Worm (Caenorhabditis elegans) whole organism, L1 larva: ENCODE data around the gene K07C5.9.

ENCODE experiments used
- F16B12.6 ChIP-seq: fragments of 150-350 bp; optimal IDR thresholded peaks from 2 replicates; lab custom pipeline; 2014; ENCODE audit warnings: missing biosample characterization, missing genetic modification characterization
- aha-1 ChIP-seq: fragments of 150-350 bp; optimal IDR thresholded peaks from 2 replicates; lab custom pipeline; 2014; ENCODE audit warnings: missing biosample characterization, missing genetic modification characterization
- aly-2 ChIP-seq: fragments of 150-350 bp; optimal IDR thresholded peaks from 2 replicates; lab custom pipeline; 2014; ENCODE audit warnings: missing biosample characterization, missing genetic modification characterization
- blmp-1 ChIP-seq: fragments of 150-350 bp; optimal IDR thresholded peaks from 2 replicates; lab custom pipeline; 2014; ENCODE audit warnings: missing biosample characterization, missing genetic modification characterization
- ceh-63 ChIP-seq: fragments of 200-800 bp; sonication (Bioruptor generic); optimal IDR thresholded peaks from 2 replicates; lab custom pipeline; 2018; ENCODE audit warnings: mild to moderate bottlenecking, missing genetic modification characterization, missing compliant biosample characterization
- ceh-8 ChIP-seq: fragments of 200-800 bp; sonication (Bioruptor generic); optimal IDR thresholded peaks from 2 replicates; lab custom pipeline; 2018; ENCODE audit warnings: mild to moderate bottlenecking, missing genetic modification characterization, moderate library complexity, missing compliant biosample characterization
- ceh-82 ChIP-seq, 3 experiments: fragments of 150-350 bp in 1 of 3; sonication (generic microtip) in 2 of 3; optimal IDR thresholded peaks; 2 replicates each; lab custom pipeline; 2014 to 2017; ENCODE audit warnings: missing biosample characterization in 3 of 3, missing genetic modification characterization in 3 of 3
- ceh-88 ChIP-seq: fragments of 200-800 bp; sonication (Bioruptor generic); IDR thresholded peaks from 2 replicates; pipeline ENCODE4 v1.3.6; 2022; ENCODE audit warnings: missing genetic modification characterization, missing compliant biosample characterization
- ceh-90 ChIP-seq: sonication (generic microtip); optimal IDR thresholded peaks from 2 replicates; lab custom pipeline; 2016; ENCODE audit warnings: missing genetic modification characterization, missing compliant biosample characterization
- ces-1 ChIP-seq: fragments of 150-350 bp; optimal IDR thresholded peaks from 2 replicates; lab custom pipeline; 2014; ENCODE audit warnings: missing biosample characterization, missing genetic modification reagents, missing genetic modification characterization
- dpl-1 ChIP-seq, 3 experiments: fragments of 150-350 bp in 2 of 3; sonication (generic microtip) in 1 of 3; optimal IDR thresholded peaks; 2 replicates each; lab custom pipeline; 2014 to 2017; ENCODE audit warnings: missing biosample characterization in 3 of 3, missing genetic modification characterization in 3 of 3, missing genetic modification reagents in 3 of 3
- efl-1 ChIP-seq, 4 experiments: fragments of 150-350 bp; optimal IDR thresholded peaks in 3 of 4; peaks in 1 of 4; 1 replicate in 1 of 4; 2 replicates in 3 of 4; lab custom pipeline; 2014; ENCODE audit warnings: missing biosample characterization in 2 of 4, missing genetic modification characterization in 2 of 4, missing genetic modification reagents in 2 of 4
- fkh-10 ChIP-seq: sonication (generic microtip); optimal IDR thresholded peaks from 2 replicates; lab custom pipeline; 2017; ENCODE audit warnings: missing biosample characterization, missing genetic modification reagents, missing genetic modification characterization
- hlh-17 ChIP-seq: fragments of 200-800 bp; sonication (Bioruptor generic); optimal IDR thresholded peaks from 2 replicates; lab custom pipeline; 2018; ENCODE audit warnings: missing genetic modification characterization, mild to moderate bottlenecking, missing compliant biosample characterization, moderate library complexity, borderline replicate concordance
- hlh-4 ChIP-seq: sonication (generic microtip); optimal IDR thresholded peaks from 2 replicates; lab custom pipeline; 2016; ENCODE audit warnings: mild to moderate bottlenecking, missing genetic modification characterization, missing compliant biosample characterization
- isw-1 ChIP-seq: fragments of 200-800 bp; sonication (Bioruptor generic); IDR thresholded peaks from 2 replicates; pipeline ENCODE4 v1.3.6; 2022; ENCODE audit warnings: missing genetic modification characterization, missing compliant biosample characterization
- lin-14 ChIP-seq: fragments of 200-800 bp; sonication (Bioruptor generic); optimal IDR thresholded peaks from 2 replicates; lab custom pipeline; 2018; ENCODE audit warnings: mild to moderate bottlenecking, missing genetic modification characterization, moderate library complexity, missing compliant biosample characterization
- lin-35 ChIP-seq, 2 experiments: fragments of 150-350 bp; optimal IDR thresholded peaks; 2 replicates each; lab custom pipeline; 2014; ENCODE audit warnings: missing biosample characterization in 2 of 2, missing genetic modification characterization in 2 of 2, missing genetic modification reagents in 2 of 2
- lin-39 ChIP-seq: fragments of 150-350 bp; optimal IDR thresholded peaks from 2 replicates; lab custom pipeline; 2014; ENCODE audit warnings: missing biosample characterization, missing genetic modification reagents, missing genetic modification characterization
- mep-1 ChIP-seq: fragments of 150-350 bp; optimal IDR thresholded peaks from 2 replicates; lab custom pipeline; 2014; ENCODE audit warnings: missing biosample characterization, missing genetic modification characterization
- nhr-12 ChIP-seq: sonication (generic microtip); optimal IDR thresholded peaks from 2 replicates; lab custom pipeline; 2017; ENCODE audit warnings: missing biosample characterization, missing genetic modification characterization
- nhr-237 ChIP-seq: fragments of 150-350 bp; optimal IDR thresholded peaks from 2 replicates; lab custom pipeline; 2014; ENCODE audit warnings: missing biosample characterization, missing genetic modification characterization
- nhr-71 ChIP-seq: sonication (generic microtip); optimal IDR thresholded peaks from 2 replicates; lab custom pipeline; 2016; ENCODE audit warnings: mild to moderate bottlenecking, missing genetic modification characterization, moderate library complexity, missing compliant biosample characterization
- nhr-77 ChIP-seq: fragments of 150-350 bp; optimal IDR thresholded peaks from 2 replicates; lab custom pipeline; 2014; ENCODE audit warnings: missing biosample characterization, missing genetic modification characterization
- nhr-85 ChIP-seq: sonication (generic microtip); peaks from one replicate; lab custom pipeline; 2016; ENCODE audit warnings: missing genetic modification characterization, inconsistent platforms, missing compliant biosample characterization
- pag-3 ChIP-seq: sonication (generic microtip); optimal IDR thresholded peaks from 2 replicates; lab custom pipeline; 2017; ENCODE audit warnings: missing genetic modification characterization, mild to moderate bottlenecking, missing compliant biosample characterization, antibody characterized with exemption, borderline replicate concordance; ENCODE audit not compliant: insufficient read depth
- pax-3 ChIP-seq: fragments of 200-800 bp; sonication (Bioruptor generic); optimal IDR thresholded peaks from 2 replicates; lab custom pipeline; 2018; ENCODE audit warnings: mild to moderate bottlenecking, missing genetic modification characterization, moderate library complexity, missing compliant biosample characterization
- pqm-1 ChIP-seq: sonication (generic microtip); optimal IDR thresholded peaks from 3 replicates; lab custom pipeline; 2017; ENCODE audit warnings: missing biosample characterization, missing genetic modification characterization
- snpc-4 ChIP-seq: fragments of 150-350 bp; optimal IDR thresholded peaks from 2 replicates; lab custom pipeline; 2014; ENCODE audit warnings: missing biosample characterization, missing genetic modification characterization
- sox-4 ChIP-seq: sonication (generic microtip); optimal IDR thresholded peaks from 2 replicates; lab custom pipeline; 2016; ENCODE audit warnings: missing genetic modification characterization, missing compliant biosample characterization
- sptf-1 ChIP-seq: fragments of 150-350 bp; optimal IDR thresholded peaks from 2 replicates; lab custom pipeline; 2014; ENCODE audit warnings: missing biosample characterization, missing genetic modification characterization
- swsn-7 ChIP-seq: sonication (generic microtip); optimal IDR thresholded peaks from 2 replicates; lab custom pipeline; 2016; ENCODE audit warnings: missing genetic modification characterization, missing compliant biosample characterization
- tbx-2 ChIP-seq: sonication (generic microtip); optimal IDR thresholded peaks from 2 replicates; lab custom pipeline; 2016; ENCODE audit warnings: missing genetic modification characterization, missing compliant biosample characterization
- tlp-1 ChIP-seq: fragments of 150-350 bp; optimal IDR thresholded peaks from 2 replicates; lab custom pipeline; 2014; ENCODE audit warnings: missing biosample characterization, missing genetic modification characterization
- unc-130 ChIP-seq: fragments of 150-350 bp; optimal IDR thresholded peaks from 2 replicates; lab custom pipeline; 2017; ENCODE audit warnings: missing biosample characterization, missing genetic modification characterization, inconsistent platforms
- unc-86 ChIP-seq: sonication (generic microtip); optimal IDR thresholded peaks from 2 replicates; lab custom pipeline; 2016; ENCODE audit warnings: missing genetic modification characterization, missing compliant biosample characterization
- vab-15 ChIP-seq: sonication (generic microtip); optimal IDR thresholded peaks from 2 replicates; lab custom pipeline; 2017; ENCODE audit warnings: missing genotype, mild to moderate bottlenecking, missing genetic modification characterization, missing compliant biosample characterization
- xbp-1 ChIP-seq: sonication (generic microtip); optimal IDR thresholded peaks from 2 replicates; lab custom pipeline; 2016; ENCODE audit warnings: missing genetic modification characterization, missing compliant biosample characterization
- zip-4 ChIP-seq: fragments of 200-800 bp; sonication (Bioruptor generic); optimal IDR thresholded peaks from 2 replicates; lab custom pipeline; 2018; ENCODE audit warnings: mild to moderate bottlenecking, missing genetic modification characterization, moderate library complexity, missing compliant biosample characterization
- ztf-11 ChIP-seq, 2 experiments: sonication (generic microtip); optimal IDR thresholded peaks; 2 replicates each; lab custom pipeline; 2016 to 2017; ENCODE audit warnings: missing genetic modification characterization in 2 of 2, missing biosample characterization in 1 of 2, missing compliant biosample characterization in 1 of 2

The K07C5.9 gene

DNA sequence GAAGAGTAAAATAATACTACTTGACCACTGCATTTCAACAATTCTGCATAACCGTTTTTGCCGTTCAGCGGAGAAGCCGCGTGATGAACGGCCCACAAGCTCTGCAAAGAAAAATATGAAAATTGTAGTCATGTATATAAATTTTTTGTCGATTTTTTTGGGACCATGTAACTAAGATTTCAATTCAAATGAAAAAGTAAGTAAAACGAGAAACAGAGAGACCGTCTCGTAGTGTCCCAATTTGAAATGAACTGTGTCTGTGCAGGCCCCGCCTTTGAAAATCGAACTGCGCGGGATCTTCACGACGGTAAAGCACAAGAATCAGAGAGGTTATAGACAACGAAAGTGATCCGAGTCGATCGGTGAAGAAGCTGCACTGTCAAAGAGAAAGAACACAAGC is 17.9 kb downstream of the K07C5.9 start, which contains the start of gene crm-1:
TSS of gene crm-1 (minus strand) at position 101 of the 400 bp plus-strand sequence.
- TF ChIP-seq zip-4 (GFP tag; lab: Kevin White, UChicago), result no peak
- TF ChIP-seq lin-14, result peak; percentile 1
- no peak for TF ChIP-seq lin-35 (GFP tag; optimal IDR thresholded peaks at IDR 0.05; lab: Kevin White, UChicago)
- TF ChIP-seq nhr-71, result no peak
- TF ChIP-seq nhr-77 (tag; lab: Kevin White, UChicago), result peak; percentile 9
- no peak for TF ChIP-seq pqm-1
- TF ChIP-seq swsn-7, result no peak
- TF ChIP-seq ceh-88 (GFP tag; lab: Robert Waterston, UW), result no peak
- no peak for TF ChIP-seq F16B12.6 (tag; lab: Kevin White, UChicago)
- no peak for TF ChIP-seq aly-2 (tag; lab: Kevin White, UChicago)
- TF ChIP-seq nhr-12, result no peak
- no peak for TF ChIP-seq isw-1 (GFP tag; lab: Robert Waterston, UW)
- no peak for TF ChIP-seq sptf-1 (tag; lab: Kevin White, UChicago)
- no peak for TF ChIP-seq lin-39 (tag; lab: Kevin White, UChicago)
- TF ChIP-seq ztf-11 (tag; optimal IDR thresholded peaks at IDR 0.05; lab: Kevin White, UChicago), result no peak
- TF ChIP-seq nhr-85 (tag; lab: Kevin White, UChicago), result no peak
- peak; percentile 15 for TF ChIP-seq tbx-2 (tag; lab: Kevin White, UChicago)
- no peak for TF ChIP-seq sox-4 (tag; lab: Kevin White, UChicago)
- no peak for TF ChIP-seq vab-15
- no peak for TF ChIP-seq snpc-4 (tag; lab: Kevin White, UChicago)
- TF ChIP-seq fkh-10, result no peak
- no peak for TF ChIP-seq ceh-82 (tag; optimal IDR thresholded peaks at IDR 0.05; lab: Kevin White, UChicago)
- no peak for TF ChIP-seq ceh-63 (GFP tag; lab: Kevin White, UChicago)
- TF ChIP-seq efl-1 (optimal IDR thresholded peaks at IDR 0.05; lab: Kevin White, UChicago), result no peak
- TF ChIP-seq efl-1 (GFP tag; optimal IDR thresholded peaks at IDR 0.05 in 1 of 2; lab: Kevin White, UChicago), result no peak
- no peak for TF ChIP-seq hlh-17 (GFP tag; lab: Kevin White, UChicago)
- TF ChIP-seq xbp-1, result no peak

DNA sequence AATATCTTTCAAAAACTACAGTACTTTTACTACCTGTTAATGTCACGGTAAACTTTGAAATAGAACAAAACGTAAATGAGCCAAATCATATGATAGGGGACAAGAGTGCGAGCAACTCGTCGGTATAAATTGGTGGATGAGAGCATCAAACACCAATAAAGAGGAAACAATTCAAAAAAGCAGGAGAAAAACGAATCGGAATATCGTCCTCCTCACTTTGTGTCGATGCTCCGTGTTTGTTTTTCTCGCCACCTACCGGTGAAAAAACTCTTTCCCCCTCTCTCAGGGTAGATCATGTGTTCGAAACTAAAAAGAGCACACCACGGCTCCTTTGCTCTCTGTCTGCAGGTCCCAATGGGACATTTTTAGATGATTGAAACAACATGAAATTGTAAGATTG is 21.9 kb downstream of the K07C5.9 start:
- no peak for TF ChIP-seq nhr-12
- no peak for TF ChIP-seq pag-3 (tag; lab: Kevin White, UChicago)
- no peak for TF ChIP-seq ceh-63 (GFP tag; lab: Kevin White, UChicago)
- TF ChIP-seq ceh-82 (tag; optimal IDR thresholded peaks at IDR 0.05; lab: Kevin White, UChicago), result no peak
- no peak for TF ChIP-seq ceh-90
- peak; percentile 15 for TF ChIP-seq tbx-2 (tag; lab: Kevin White, UChicago)
- peak; percentile 16 for TF ChIP-seq lin-14
- TF ChIP-seq ces-1 (GFP tag; lab: Kevin White, UChicago), result no peak
- no peak for TF ChIP-seq dpl-1 (GFP tag; optimal IDR thresholded peaks at IDR 0.05; lab: Kevin White, UChicago)

ce11 chrV:10323537-10323936 is 26.4 kb downstream of the K07C5.9 start:
- TF ChIP-seq nhr-71 (no peak), unc-86 (tag; lab: Kevin White, UChicago) (no peak), nhr-237 (tag; lab: Kevin White, UChicago) (no peak), F16B12.6 (tag; lab: Kevin White, UChicago) (no peak), hlh-4 (tag; lab: Kevin White, UChicago) (no peak), aha-1 (tag; lab: Kevin White, UChicago) (no peak), sptf-1 (tag; lab: Kevin White, UChicago) (no peak), xbp-1 (no peak), lin-14 (no peak), mep-1 (no peak), blmp-1 (tag; lab: Kevin White, UChicago) (no peak), pax-3 (tag; lab: Kevin White, UChicago) (no peak), nhr-12 (no peak), nhr-77 (tag; lab: Kevin White, UChicago) (no peak), ztf-11 (tag; optimal IDR thresholded peaks at IDR 0.05; lab: Kevin White, UChicago) (no peak), ceh-8 (GFP tag; lab: Kevin White, UChicago) (no peak), efl-1 (optimal IDR thresholded peaks at IDR 0.05; lab: Kevin White, UChicago) (no peak), efl-1 (GFP tag; optimal IDR thresholded peaks at IDR 0.05 in 1 of 2; lab: Kevin White, UChicago) (no peak), lin-39 (tag; lab: Kevin White, UChicago) (no peak), tlp-1 (no peak), unc-130 (tag; lab: Kevin White, UChicago) (no peak)
- TF ChIP-seq, all 84 proteins: peak for 0
